Worm (Caenorhabditis elegans): ENCODE measurements around the gene fbxa-188.

- TF ChIP-seq tbx-2 (tag; optimal IDR thresholded peaks at IDR 0.05) (no peak), lin-35 (GFP tag; optimal IDR thresholded peaks at IDR 0.05) (no peak)
Observed at ce11 chrV:17298657-17299056, 46.1 kb downstream of the fbxa-188 start.

Measured in whole organism, L1 larva.